Fruit fly (Drosophila melanogaster) whole organism, embryonic: Measurements from ENCODE around the gene CG5500.

Source experiments
- Ada2b ChIP-seq: fragments of 200-800 bp; sonication (Bioruptor generic); IDR thresholded peaks from 2 replicates; pipeline ENCODE4 v1.3.6; 2022; ENCODE audit warnings: missing biosample characterization, missing genetic modification characterization
- Bteb2 ChIP-seq: fragments of 200-800 bp; sonication (Bioruptor generic); optimal IDR thresholded peaks from 2 replicates; lab custom pipeline; 2016; ENCODE audit warnings: missing biosample characterization, missing genetic modification characterization
- CG10267 ChIP-seq: fragments of 200-800 bp; sonication (Bioruptor generic); optimal IDR thresholded peaks from 2 replicates; lab custom pipeline; 2018; ENCODE audit warnings: missing biosample characterization, mild to moderate bottlenecking, missing genetic modification characterization, moderate library complexity
- CG10462 ChIP-seq: fragments of 200-800 bp; sonication (Bioruptor generic); optimal IDR thresholded peaks from 2 replicates; lab custom pipeline; 2016; ENCODE audit warnings: missing biosample characterization, missing genetic modification characterization
- CG11247 ChIP-seq: fragments of 200-800 bp; sonication (Bioruptor generic); IDR thresholded peaks from 2 replicates; pipeline ENCODE4 v1.3.6; 2022; ENCODE audit warnings: missing biosample characterization, missing genetic modification characterization
- CG11504 ChIP-seq: fragments of 200-800 bp; sonication (Bioruptor generic); optimal IDR thresholded peaks from 3 replicates; lab custom pipeline; 2019; ENCODE audit warnings: missing biosample characterization, mild to moderate bottlenecking, missing genetic modification characterization, moderate library complexity
- CG13123 ChIP-seq: fragments of 200-800 bp; sonication (Bioruptor generic); optimal IDR thresholded peaks from 2 replicates; lab custom pipeline; 2016; ENCODE audit warnings: missing biosample characterization, missing genetic modification characterization
- CG14050 ChIP-seq: fragments of 200-800 bp; sonication (Bioruptor generic); IDR thresholded peaks from 3 replicates; pipeline ENCODE4 v1.3.6; 2022; ENCODE audit warnings: missing biosample characterization, missing genetic modification characterization
- CG15011 ChIP-seq: fragments of 200-800 bp; sonication (Bioruptor generic); optimal IDR thresholded peaks from 3 replicates; lab custom pipeline; 2018; ENCODE audit warnings: missing biosample characterization, mild to moderate bottlenecking, missing genetic modification characterization
- CG1603 ChIP-seq: fragments of 200-800 bp; sonication (Bioruptor generic); optimal IDR thresholded peaks from 2 replicates; lab custom pipeline; 2019; ENCODE audit warnings: missing biosample characterization, mild to moderate bottlenecking, missing genetic modification characterization, moderate library complexity
- CG17186 ChIP-seq: fragments of 200-800 bp; sonication (Bioruptor generic); optimal IDR thresholded peaks from 3 replicates; lab custom pipeline; 2017; ENCODE audit warnings: missing biosample characterization, missing genetic modification reagents, missing genetic modification characterization
- CG18599 ChIP-seq: fragments of 200-800 bp; sonication (Bioruptor generic); optimal IDR thresholded peaks from 3 replicates; lab custom pipeline; 2017; ENCODE audit warnings: missing biosample characterization, missing genetic modification characterization, mild to moderate bottlenecking, moderate library complexity, missing genetic modification reagents
- CG18619 ChIP-seq: fragments of 200-800 bp; sonication (Bioruptor generic); optimal IDR thresholded peaks from 3 replicates; lab custom pipeline; 2017; ENCODE audit warnings: missing biosample characterization, mild to moderate bottlenecking, missing genetic modification characterization
- CG2875 ChIP-seq: fragments of 200-800 bp; sonication (Bioruptor generic); optimal IDR thresholded peaks from 2 replicates; lab custom pipeline; 2017; ENCODE audit warnings: missing biosample characterization, mild to moderate bottlenecking, missing genetic modification characterization, missing genetic modification reagents
- CG30403 ChIP-seq: fragments of 200-800 bp; sonication (Bioruptor generic); optimal IDR thresholded peaks from 3 replicates; lab custom pipeline; 2016; ENCODE audit warnings: missing biosample characterization, missing genetic modification characterization
- CG31365 ChIP-seq: fragments of 200-800 bp; sonication (Bioruptor generic); optimal IDR thresholded peaks from 2 replicates; lab custom pipeline; 2018; ENCODE audit warnings: missing biosample characterization, mild to moderate bottlenecking, missing genetic modification characterization
- CG31388 ChIP-seq: fragments of 200-800 bp; sonication (Bioruptor generic); optimal IDR thresholded peaks from 2 replicates; lab custom pipeline; 2016; ENCODE audit warnings: missing biosample characterization, missing genetic modification characterization
- CG3407 ChIP-seq: fragments of 200-800 bp; sonication (Bioruptor generic); optimal IDR thresholded peaks from 2 replicates; lab custom pipeline; 2018; ENCODE audit warnings: missing biosample characterization, mild to moderate bottlenecking, missing genetic modification characterization
- CG34376 ChIP-seq: fragments of 200-800 bp; sonication (Bioruptor generic); optimal IDR thresholded peaks from 2 replicates; lab custom pipeline; 2018; ENCODE audit warnings: missing biosample characterization, mild to moderate bottlenecking, missing genetic modification characterization
- CG3995 ChIP-seq: fragments of 200-800 bp; sonication (Bioruptor generic); optimal IDR thresholded peaks from 3 replicates; lab custom pipeline; 2016; ENCODE audit warnings: missing biosample characterization, missing genetic modification characterization
- CG4404 ChIP-seq: fragments of 200-800 bp; sonication (Bioruptor generic); IDR thresholded peaks from 2 replicates; pipeline ENCODE4 v1.3.6; 2022; ENCODE audit warnings: missing biosample characterization, missing genetic modification characterization
- CG4854 ChIP-seq: fragments of 200-800 bp; sonication (Bioruptor generic); optimal IDR thresholded peaks from 2 replicates; lab custom pipeline; 2016; ENCODE audit warnings: missing biosample characterization, missing genetic modification characterization, inconsistent platforms
- CG5180 ChIP-seq: fragments of 200-800 bp; sonication (Bioruptor generic); optimal IDR thresholded peaks from 3 replicates; lab custom pipeline; 2017; ENCODE audit warnings: missing biosample characterization, missing genetic modification characterization, mild to moderate bottlenecking, moderate library complexity, missing genetic modification reagents
- CG7556 ChIP-seq: fragments of 200-800 bp; sonication (Bioruptor generic); optimal IDR thresholded peaks from 2 replicates; lab custom pipeline; 2017; ENCODE audit warnings: missing biosample characterization, mild to moderate bottlenecking, missing genetic modification characterization
- CG8359 ChIP-seq: fragments of 200-800 bp; sonication (Bioruptor generic); optimal IDR thresholded peaks from 2 replicates; lab custom pipeline; 2017; ENCODE audit warnings: missing biosample characterization, mild to moderate bottlenecking, missing genetic modification characterization, borderline replicate concordance
- CG9609 ChIP-seq: fragments of 200-800 bp; sonication (Bioruptor generic); optimal IDR thresholded peaks from 3 replicates; lab custom pipeline; 2016; ENCODE audit warnings: missing biosample characterization, missing genetic modification characterization
- CG9817 ChIP-seq: fragments of 200-800 bp; sonication (Bioruptor generic); optimal IDR thresholded peaks from 2 replicates; lab custom pipeline; 2018; ENCODE audit warnings: missing biosample characterization, mild to moderate bottlenecking, missing genetic modification characterization, moderate library complexity
- CkIIα-i1 ChIP-seq: fragments of 200-800 bp; sonication (Bioruptor generic); IDR thresholded peaks from 2 replicates; pipeline ENCODE4 v1.3.6; 2022; ENCODE audit warnings: missing biosample characterization, missing genetic modification characterization
- Dfd ChIP-seq, 2 experiments: fragments of >200 bp; optimal IDR thresholded peaks; 2 replicates each; lab custom pipeline; 2017; ENCODE audit warnings: missing biosample characterization in 2 of 2, missing genetic modification characterization in 2 of 2
- Hey ChIP-seq: fragments of 200-800 bp; sonication (Bioruptor generic); optimal IDR thresholded peaks from 3 replicates; lab custom pipeline; 2018; ENCODE audit warnings: missing biosample characterization, mild to moderate bottlenecking, missing genetic modification characterization
- Hr39 ChIP-seq: fragments of >200 bp; optimal IDR thresholded peaks from 2 replicates; lab custom pipeline; 2017
- MTF-1 ChIP-seq: fragments of 200-800 bp; sonication (Bioruptor generic); optimal IDR thresholded peaks from 2 replicates; lab custom pipeline; 2018; ENCODE audit warnings: missing biosample characterization, mild to moderate bottlenecking, missing genetic modification characterization, borderline replicate concordance
- NfI ChIP-seq: fragments of 200-800 bp; sonication (Bioruptor generic); optimal IDR thresholded peaks from 3 replicates; lab custom pipeline; 2018; ENCODE audit warnings: missing biosample characterization, mild to moderate bottlenecking, missing genetic modification characterization, moderate library complexity
- Rx ChIP-seq: fragments of 200-800 bp; sonication (Bioruptor generic); IDR thresholded peaks from 2 replicates; pipeline ENCODE4 v1.3.6; 2022; ENCODE audit warnings: missing biosample characterization, missing genetic modification characterization
- Scr ChIP-seq: fragments of 200-800 bp; sonication (Bioruptor generic); IDR thresholded peaks from 2 replicates; pipeline ENCODE4 v1.3.6; 2022; ENCODE audit warnings: missing biosample characterization, missing genetic modification characterization; ENCODE audit not compliant: partially characterized antibody
- Sox102F ChIP-seq: fragments of 200-800 bp; sonication (Bioruptor generic); optimal IDR thresholded peaks from 2 replicates; lab custom pipeline; 2018; ENCODE audit warnings: missing biosample characterization, mild to moderate bottlenecking, missing genetic modification characterization, moderate library complexity
- chm ChIP-seq: fragments of 200-800 bp; sonication (Bioruptor generic); IDR thresholded peaks from 2 replicates; pipeline ENCODE4 v1.3.6; 2022; ENCODE audit warnings: missing biosample characterization, missing genetic modification characterization
- dysf ChIP-seq: fragments of 200-800 bp; sonication (Bioruptor generic); IDR thresholded peaks from 3 replicates; pipeline ENCODE4 v1.3.6; 2022; ENCODE audit warnings: missing biosample characterization, missing genetic modification characterization
- jing ChIP-seq: fragments of 200-800 bp; sonication (Bioruptor generic); optimal IDR thresholded peaks from 2 replicates; lab custom pipeline; 2018; ENCODE audit warnings: missing biosample characterization, mild to moderate bottlenecking, missing genetic modification characterization
- lola ChIP-seq, 3 experiments: fragments of >200 bp in 2 of 3; fragments of 200-800 bp in 1 of 3; sonication (Bioruptor generic) in 1 of 3; optimal IDR thresholded peaks; 2 replicates each; lab custom pipeline; 2017 to 2019; ENCODE audit warnings: missing biosample characterization in 3 of 3, missing genetic modification characterization in 3 of 3, mild to moderate bottlenecking in 1 of 3, moderate library complexity in 1 of 3
- mirr ChIP-seq: fragments of 200-800 bp; sonication (Bioruptor generic); optimal IDR thresholded peaks from 3 replicates; lab custom pipeline; 2018; ENCODE audit warnings: missing biosample characterization, mild to moderate bottlenecking, missing genetic modification characterization
- onecut ChIP-seq: fragments of 200-800 bp; sonication (Bioruptor generic); IDR thresholded peaks from 2 replicates; pipeline ENCODE4 v1.3.6; 2022; ENCODE audit warnings: missing biosample characterization, missing genetic modification characterization
- peb ChIP-seq: fragments of 200-800 bp; sonication (Bioruptor generic); IDR thresholded peaks from 2 replicates; pipeline ENCODE4 v1.3.6; 2022; ENCODE audit warnings: missing biosample characterization, missing genetic modification characterization
- pum ChIP-seq: fragments of 200-800 bp; sonication (Bioruptor generic); optimal IDR thresholded peaks from 2 replicates; lab custom pipeline; 2016; ENCODE audit warnings: missing biosample characterization, missing genetic modification characterization
- sqz ChIP-seq: fragments of 200-800 bp; sonication (Bioruptor generic); optimal IDR thresholded peaks from 3 replicates; lab custom pipeline; 2018; ENCODE audit warnings: missing biosample characterization, mild to moderate bottlenecking, missing genetic modification characterization
- tll ChIP-seq, 2 experiments: fragments of 200-800 bp in 1 of 2; fragments of >200 bp in 1 of 2; sonication (Bioruptor generic) in 1 of 2; optimal IDR thresholded peaks; 2 replicates each; lab custom pipeline; 2017 to 2019; ENCODE audit warnings: missing biosample characterization in 2 of 2, missing genetic modification characterization in 2 of 2, mild to moderate bottlenecking in 1 of 2, moderate library complexity in 1 of 2
- vfl ChIP-seq: fragments of 200-800 bp; sonication (Bioruptor generic); optimal IDR thresholded peaks from 2 replicates; lab custom pipeline; 2016; ENCODE audit warnings: missing biosample characterization, missing genetic modification characterization
- wek ChIP-seq: fragments of 200-800 bp; sonication (Bioruptor generic); optimal IDR thresholded peaks from 3 replicates; lab custom pipeline; 2018; ENCODE audit warnings: missing biosample characterization, mild to moderate bottlenecking, missing genetic modification characterization, moderate library complexity
- zfh2 ChIP-seq: fragments of 200-800 bp; sonication (Bioruptor generic); optimal IDR thresholded peaks from 2 replicates; lab custom pipeline; 2016; ENCODE audit warnings: missing biosample characterization, missing genetic modification characterization

Gene CG5500

DNA sequence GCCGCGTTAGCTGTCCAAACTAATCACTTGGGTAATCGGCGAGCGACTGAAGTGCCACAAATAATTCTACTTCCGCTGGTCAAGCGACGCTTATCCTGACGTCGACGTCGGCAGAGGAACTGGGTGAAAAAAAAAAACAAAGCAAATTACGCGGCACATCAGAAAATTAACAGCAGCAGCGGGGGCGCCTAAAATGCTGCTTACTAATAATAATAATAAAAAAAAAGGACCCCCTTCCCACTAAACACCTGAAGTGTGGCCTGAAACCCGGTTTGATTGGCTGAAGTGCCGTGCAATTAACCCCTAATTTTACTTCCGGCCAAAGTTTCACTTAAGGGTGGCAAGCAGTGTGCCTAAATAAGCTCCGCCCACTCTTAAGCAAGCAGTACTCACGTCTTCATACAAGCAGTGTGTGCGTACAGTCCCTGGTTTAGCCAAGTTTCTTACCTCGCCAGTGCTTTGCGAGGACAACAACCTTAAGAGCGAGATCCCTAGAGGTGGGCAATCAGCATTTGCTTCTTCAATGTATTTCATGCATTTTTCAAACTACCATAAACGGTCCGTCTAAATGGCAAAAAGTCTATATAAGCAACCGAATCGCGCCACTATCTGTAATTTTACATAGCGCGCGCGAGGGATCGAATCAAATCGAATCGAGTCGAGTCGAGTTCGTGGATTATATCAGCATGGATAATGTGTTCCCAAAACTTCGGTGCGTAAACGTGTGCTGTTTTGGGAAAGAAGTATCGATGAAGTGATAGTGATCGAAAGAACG is 4.9 kb downstream of the CG5500 start, which contains the start of the genes ro and T48 (continued):
- no peak for TF ChIP-seq CG3995
- no peak for TF ChIP-seq Rx (GFP tag; lab: Robert Waterston, UW)
- TF ChIP-seq tll (GFP tag; optimal IDR thresholded peaks at IDR 0.05; lab: Kevin White, UChicago): no peak
- peak; percentile 100 for TF ChIP-seq CG31365
- TF ChIP-seq pum (GFP tag; lab: Kevin White, UChicago): peak; percentile 35
- no peak for TF ChIP-seq CkIIα-i1 (GFP tag; lab: Robert Waterston, UW)
- TF ChIP-seq vfl: peak; percentile 9
- peak; percentile 76 for TF ChIP-seq CG10267
- TF ChIP-seq CG4854: peak; percentile 16
- no peak for TF ChIP-seq Ada2b (GFP tag; lab: Robert Waterston, UW)
- TF ChIP-seq chm (GFP tag; lab: Robert Waterston, UW): peak; percentile 81
- peak; percentile 29 for TF ChIP-seq mirr (GFP tag; lab: Kevin White, UChicago)
- TF ChIP-seq CG8359 (GFP tag; lab: Kevin White, UChicago): no peak
- TF ChIP-seq Dfd (GFP tag; optimal IDR thresholded peaks at IDR 0.05; lab: Kevin White, UChicago): peak in 1 of 2 experiments; percentile 76
- no peak for TF ChIP-seq Hr39 (lab: Kevin White, UChicago)
- TF ChIP-seq CG14050 (GFP tag; lab: Robert Waterston, UW): no peak
- TF ChIP-seq CG30403 (GFP tag; lab: Kevin White, UChicago): peak; percentile 51
- no peak for TF ChIP-seq CG4404
- peak; percentile 5 for TF ChIP-seq CG17186 (GFP tag; lab: Kevin White, UChicago)
- TF ChIP-seq CG18599 (GFP tag; lab: Kevin White, UChicago): peak; percentile 55
- no peak for TF ChIP-seq sqz (GFP tag; lab: Kevin White, UChicago)
- TF ChIP-seq zfh2 (GFP tag; lab: Kevin White, UChicago): peak; percentile 66
- peak; percentile 53; the same call in 1 of the 2 replicates for TF ChIP-seq CG11247
- TF ChIP-seq peb (GFP tag; lab: Robert Waterston, UW): no peak
- TF ChIP-seq lola (GFP tag; optimal IDR thresholded peaks at IDR 0.05; lab: Kevin White, UChicago): no peak
- TF ChIP-seq CG10462: no peak
- peak; percentile 7 for TF ChIP-seq CG13123 (GFP tag; lab: Kevin White, UChicago)
- TF ChIP-seq CG15011 (GFP tag; lab: Kevin White, UChicago): no peak
- no peak for TF ChIP-seq CG31388 (GFP tag; lab: Kevin White, UChicago)
- no peak; the same call in 1 of the 2 replicates for TF ChIP-seq onecut (GFP tag; lab: Robert Waterston, UW)
- no peak for TF ChIP-seq Hey (tag; lab: Kevin White, UChicago)
- 0 out of 3 replicates have a peak, but pooled peaks have one; percentile 39 for TF ChIP-seq dysf (GFP tag; lab: Robert Waterston, UW)
- peak; percentile 23 for TF ChIP-seq Sox102F (GFP tag; lab: Kevin White, UChicago)
- TF ChIP-seq CG2875 (GFP tag; lab: Kevin White, UChicago): peak; percentile 47
- TF ChIP-seq CG7556 (GFP tag; lab: Kevin White, UChicago): peak; percentile 23
- peak; percentile 10 for TF ChIP-seq MTF-1 (GFP tag; lab: Kevin White, UChicago)
- no peak for TF ChIP-seq wek (GFP tag; lab: Kevin White, UChicago)
- TF ChIP-seq CG34376 (GFP tag; lab: Kevin White, UChicago): peak; percentile 62
- peak; percentile 37 for TF ChIP-seq CG9609 (GFP tag; lab: Kevin White, UChicago)
- TF ChIP-seq jing (GFP tag; lab: Kevin White, UChicago): no peak
- TF ChIP-seq CG3407 (GFP tag; lab: Kevin White, UChicago): no peak
- TF ChIP-seq Bteb2 (GFP tag; lab: Kevin White, UChicago): peak; percentile 36
- peak; percentile 20 for TF ChIP-seq CG18619 (GFP tag; lab: Kevin White, UChicago)
- TF ChIP-seq Scr (GFP tag; lab: Robert Waterston, UW): peak; percentile 65
- TF ChIP-seq CG1603 (tag; lab: Kevin White, UChicago): peak; percentile 93
- peak; percentile 56 for TF ChIP-seq NfI (GFP tag; lab: Kevin White, UChicago)
- TF ChIP-seq CG9817: peak; percentile 45
- TF ChIP-seq CG11504 (tag; lab: Kevin White, UChicago): peak; percentile 59
- TF ChIP-seq CG5180 (GFP tag; lab: Kevin White, UChicago): no peak
